Fruit fly (Drosophila melanogaster): ENCODE results near the gene eya.

The eya gene

dm6 chr2L:6550809-6551208 is 4.0 kb upstream of the eya start:
- no peak for TF ChIP-seq CG17801 (GFP tag; optimal IDR thresholded peaks at IDR 0.05; ENCODE audit: partially characterized antibody)

dm6 chr2L:6547978-6548377 is 1.2 kb upstream of the eya start:
- TF ChIP-seq CG17801 (GFP tag; optimal IDR thresholded peaks at IDR 0.05; ENCODE audit: partially characterized antibody) = no peak

- TF ChIP-seq CG17801 (GFP tag; optimal IDR thresholded peaks at IDR 0.05; ENCODE audit: partially characterized antibody) = no peak
Observed at dm6 chr2L:6539623-6540381, 7.0 kb downstream of the eya start.

dm6 chr2L:6536044-6536581 is 10.7 kb downstream of the eya start:
- TF ChIP-seq CG17801 (GFP tag; optimal IDR thresholded peaks at IDR 0.05; ENCODE audit: partially characterized antibody) = peak; percentile 2

- no peak for TF ChIP-seq CG17801 (GFP tag; optimal IDR thresholded peaks at IDR 0.05; ENCODE audit: partially characterized antibody)
Observed at dm6 chr2L:6534125-6534815, 12.5 kb downstream of the eya start.

dm6 chr2L:6533719-6534118 is 13.1 kb downstream of the eya start:
- no peak for TF ChIP-seq CG17801 (GFP tag; optimal IDR thresholded peaks at IDR 0.05; ENCODE audit: partially characterized antibody)

dm6 chr2L:6532977-6533376 is 13.8 kb downstream of the eya start:
- TF ChIP-seq CG17801 (GFP tag; optimal IDR thresholded peaks at IDR 0.05; ENCODE audit: partially characterized antibody) = no peak

dm6 chr2L:6531985-6532699 is 14.6 kb downstream of the eya start:
- TF ChIP-seq CG17801 (GFP tag; optimal IDR thresholded peaks at IDR 0.05; ENCODE audit: partially characterized antibody) = no peak

dm6 chr2L:6530952-6531512 is 15.7 kb downstream of the eya start:
- TF ChIP-seq CG17801 (GFP tag; optimal IDR thresholded peaks at IDR 0.05; ENCODE audit: partially characterized antibody) = no peak

- peak; percentile 11 for TF ChIP-seq CG17801 (GFP tag; optimal IDR thresholded peaks at IDR 0.05; ENCODE audit: partially characterized antibody)
Observed at dm6 chr2L:6526996-6527395, 19.8 kb downstream of the eya start.

- TF ChIP-seq CG17801 (GFP tag; optimal IDR thresholded peaks at IDR 0.05; ENCODE audit: partially characterized antibody) = no peak
Observed at dm6 chr2L:6513948-6514347, 32.8 kb downstream of the eya start.

- TF ChIP-seq CG17801 (GFP tag; optimal IDR thresholded peaks at IDR 0.05; ENCODE audit: partially characterized antibody) = no peak
Observed at dm6 chr2L:6508666-6509065, 38.1 kb downstream of the eya start.

dm6 chr2L:6503724-6504037 is 43.1 kb downstream of the eya start:
- TF ChIP-seq CG17801 (GFP tag; optimal IDR thresholded peaks at IDR 0.05; ENCODE audit: partially characterized antibody) = no peak

- TF ChIP-seq CG17801 (GFP tag; optimal IDR thresholded peaks at IDR 0.05; ENCODE audit: partially characterized antibody) = no peak
Observed at dm6 chr2L:6502887-6503723, 43.7 kb downstream of the eya start.

Measured in ovary, adult (tissue).